Worm (Caenorhabditis elegans): ENCODE measurements around the gene ZC412.3.
A peak's percentile ranks its signal among the peaks of the same experiment; 100 is the strongest.
"Not testable (repeated sequence)": the region's sequence is repeated elsewhere in the genome, so short reads cannot be mapped to it uniquely, and the experiment has no call there.

The ZC412.3 gene

DNA sequence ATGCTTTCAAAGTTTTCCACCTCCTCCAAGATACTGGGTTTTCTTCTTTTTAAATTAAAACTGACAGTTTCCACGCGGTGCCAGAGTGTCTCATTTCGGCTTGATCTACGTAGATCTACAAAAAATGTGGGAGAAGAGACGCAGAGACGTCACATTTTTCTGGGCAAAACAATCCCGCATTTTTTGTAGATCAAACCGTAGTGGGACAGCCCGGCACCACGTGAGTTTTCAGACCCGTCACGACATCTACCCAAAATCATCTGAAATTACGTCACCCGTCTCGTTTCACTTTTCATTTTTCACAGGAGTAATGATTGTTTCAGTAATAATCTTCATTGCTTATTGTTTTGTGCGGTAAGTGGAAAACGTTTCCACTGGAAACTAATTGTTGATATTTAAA, 42.9 kb downstream of the ZC412.3 start (continued):
- TF ChIP-seq F39B2.1 (GFP tag; IDR thresholded peaks at IDR 0.05), result no peak
- no peak for TF ChIP-seq hlh-26 (GFP tag; conservative IDR thresholded peaks at IDR 0.05)
- peak; percentile 14 for TF ChIP-seq lin-40 (tag; optimal IDR thresholded peaks at IDR 0.05)
- TF ChIP-seq cebp-1 (GFP tag; IDR thresholded peaks at IDR 0.05), result no peak
- peak; percentile 63 for TF ChIP-seq cebp-1 (tag; optimal IDR thresholded peaks at IDR 0.05)
- TF ChIP-seq ccch-3 (GFP tag; optimal IDR thresholded peaks at IDR 0.05), result no peak
- TF ChIP-seq nhr-179 (tag; optimal IDR thresholded peaks at IDR 0.05), result no peak
- TF ChIP-seq madf-10 (tag; optimal IDR thresholded peaks at IDR 0.05), result no peak
- no peak for TF ChIP-seq snpc-3.4 (tag; optimal IDR thresholded peaks at IDR 0.05)
- TF ChIP-seq lsl-1 (GFP tag; optimal IDR thresholded peaks at IDR 0.05), result no peak
- TF ChIP-seq nhr-80 (tag; optimal IDR thresholded peaks at IDR 0.05), result no peak
- TF ChIP-seq sdz-38 (tag; optimal IDR thresholded peaks at IDR 0.05), result no peak
- no peak for TF ChIP-seq T07F8.4 (tag; optimal IDR thresholded peaks at IDR 0.05)
- no peak for TF ChIP-seq ama-1 (optimal IDR thresholded peaks at IDR 0.05)
- TF ChIP-seq ama-1 (GFP tag; optimal IDR thresholded peaks at IDR 0.05), result no peak
- no peak for TF ChIP-seq B0035.1 (tag; optimal IDR thresholded peaks at IDR 0.05)
- no peak for TF ChIP-seq sea-2 (GFP tag; IDR thresholded peaks at IDR 0.05)
- TF ChIP-seq ekl-4 (GFP tag; IDR thresholded peaks at IDR 0.05), result no peak
- TF ChIP-seq let-607 (tag; optimal IDR thresholded peaks at IDR 0.05), result peak in 1 of 2 experiments; percentile 9
- no peak for TF ChIP-seq C06A6.2 (GFP tag; conservative IDR thresholded peaks at IDR 0.05)
- TF ChIP-seq mxl-1 (tag; optimal IDR thresholded peaks at IDR 0.05), result no peak
- TF ChIP-seq mcd-1 (GFP tag; IDR thresholded peaks at IDR 0.05), result no peak
- no peak for TF ChIP-seq hrde-1 (tag; optimal IDR thresholded peaks at IDR 0.05; ENCODE audit: borderline replicate concordance)
- no peak for TF ChIP-seq lin-35 (GFP tag; optimal IDR thresholded peaks at IDR 0.05)
- TF ChIP-seq hmg-20 (GFP tag; IDR thresholded peaks at IDR 0.05), result no peak
- TF ChIP-seq F10E7.11 (tag; optimal IDR thresholded peaks at IDR 0.05), result peak; percentile 50
- TF ChIP-seq tbx-9 (tag; optimal IDR thresholded peaks at IDR 0.05; ENCODE audit: borderline replicate concordance), result no peak
- TF ChIP-seq F57A8.1 (GFP tag; optimal IDR thresholded peaks at IDR 0.05), result no peak
- TF ChIP-seq unc-62 (GFP tag; optimal IDR thresholded peaks at IDR 0.05), result no peak
- no peak for TF ChIP-seq ceh-100 (GFP tag; IDR thresholded peaks at IDR 0.05)
- no peak for TF ChIP-seq lag-1 (GFP tag; IDR thresholded peaks at IDR 0.05)
- TF ChIP-seq attf-6 (GFP tag; IDR thresholded peaks at IDR 0.05), result no peak
- no peak for TF ChIP-seq rpc-1 (optimal IDR thresholded peaks at IDR 0.05)
- TF ChIP-seq rpc-1 (tag; optimal IDR thresholded peaks at IDR 0.05), result no peak
- TF ChIP-seq madf-8 (GFP tag; conservative IDR thresholded peaks at IDR 0.05), result peak; percentile 57
- no peak for TF ChIP-seq snpc-1.1 (tag; optimal IDR thresholded peaks at IDR 0.05; ENCODE audit: insufficient read depth)
- no peak for TF ChIP-seq bed-2 (GFP tag; IDR thresholded peaks at IDR 0.05)
- peak; percentile 71; the same call in 1 of the 2 replicates for TF ChIP-seq Y53G8AR.9 (GFP tag; conservative IDR thresholded peaks at IDR 0.05)
- peak; percentile 79 for TF ChIP-seq B0336.3 (GFP tag; IDR thresholded peaks at IDR 0.05)
- TF ChIP-seq hmg-1.2 (GFP tag; IDR thresholded peaks at IDR 0.05), result peak; percentile 18; the same call in 1 of the 2 replicates
- no peak for TF ChIP-seq hlh-12 (tag; optimal IDR thresholded peaks at IDR 0.05)
- no peak for TF ChIP-seq nhr-120 (GFP tag; IDR thresholded peaks at IDR 0.05)

ce11 chrV:14826952-14827351, 44.4 kb downstream of the ZC412.3 start, which contains the start of gene nspa-8:
TSS of gene nspa-8 (minus strand) at chrV:14827052.
- not testable (repeated sequence) for TF ChIP-seq Y67H2A.10 (GFP tag; conservative IDR thresholded peaks at IDR 0.05); unc-130 (GFP tag; optimal IDR thresholded peaks at IDR 0.05); B0336.3 (GFP tag; IDR thresholded peaks at IDR 0.05)
